Worm (Caenorhabditis elegans): ENCODE results near the gene cogc-8.

DNA sequence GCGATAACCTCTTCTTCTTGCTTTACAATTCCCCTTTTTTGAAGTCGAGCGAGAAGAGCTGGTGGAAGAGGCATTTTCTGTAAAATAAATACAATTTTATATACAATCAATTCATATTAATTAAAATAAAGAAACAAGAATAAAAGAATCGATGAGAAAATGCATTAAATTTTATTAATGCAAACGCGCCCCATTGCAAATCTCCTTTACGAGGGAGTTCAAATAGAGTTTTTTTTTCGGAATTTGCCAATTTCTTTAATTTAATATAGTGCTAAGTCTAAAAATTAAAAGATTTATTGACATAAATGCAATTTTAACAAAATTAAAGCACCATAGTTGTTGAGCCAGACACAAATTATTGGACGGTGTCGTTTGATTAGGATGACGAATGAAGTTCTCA, 21.4 kb downstream of the cogc-8 start, which contains the start of gene pqbp-1.1:
- TF ChIP-seq unc-39 (tag; optimal IDR thresholded peaks at IDR 0.05), result no peak
- no peak for TF ChIP-seq R02D3.7 (tag; optimal IDR thresholded peaks at IDR 0.05)
- no peak for TF ChIP-seq nhr-237 (tag; optimal IDR thresholded peaks at IDR 0.05)
- TF ChIP-seq zag-1 (tag; optimal IDR thresholded peaks at IDR 0.05), result no peak
